Worm (Caenorhabditis elegans) whole organism, midembryonic: Measurements from ENCODE around the gene T10C6.7.

ENCODE experiments used
- T22C8.4 ChIP-seq: fragments of 200-800 bp; sonication (Bioruptor generic); IDR thresholded peaks from 2 replicates; pipeline ENCODE4 v1.3.6; 2022; ENCODE audit warnings: missing genetic modification characterization, missing compliant biosample characterization
- cog-1 ChIP-seq: sonication (generic microtip); optimal IDR thresholded peaks from 2 replicates; lab custom pipeline; 2016; ENCODE audit warnings: missing genetic modification characterization, missing compliant biosample characterization
- flt-1 ChIP-seq: fragments of 200-800 bp; sonication (Bioruptor generic); IDR thresholded peaks from 2 replicates; pipeline ENCODE4 v1.3.6; 2022; ENCODE audit warnings: missing genetic modification characterization, missing compliant biosample characterization
- klf-2 ChIP-seq: fragments of 200-800 bp; sonication (Bioruptor generic); conservative IDR thresholded peaks from 2 replicates; pipeline ENCODE4 v1.3.6; 2022; ENCODE audit warnings: missing genetic modification reagents, missing genetic modification characterization, missing compliant biosample characterization
- med-1 ChIP-seq: sonication (generic microtip); optimal IDR thresholded peaks from 2 replicates; lab custom pipeline; 2017; ENCODE audit warnings: missing genetic modification characterization, mild to moderate bottlenecking, missing compliant biosample characterization, antibody characterized with exemption, missing genetic modification reagents; ENCODE audit not compliant: insufficient read depth
- ref-1 ChIP-seq: fragments of 200-800 bp; sonication (Bioruptor generic); conservative IDR thresholded peaks from 2 replicates; pipeline ENCODE4 v1.3.6; 2022; ENCODE audit warnings: missing genetic modification reagents, missing genetic modification characterization, missing compliant biosample characterization
- tab-1 ChIP-seq: fragments of 200-800 bp; sonication (Bioruptor generic); IDR thresholded peaks from 2 replicates; pipeline ENCODE4 v1.3.6; 2022; ENCODE audit warnings: missing genetic modification characterization, missing compliant biosample characterization
- ztf-23 ChIP-seq: fragments of 200-800 bp; sonication (Bioruptor generic); IDR thresholded peaks from 2 replicates; pipeline ENCODE4 v1.3.6; 2022; ENCODE audit warnings: missing genetic modification reagents, missing genetic modification characterization, missing compliant biosample characterization
- ztf-29 ChIP-seq: fragments of 200-800 bp; sonication (Bioruptor generic); IDR thresholded peaks from 2 replicates; pipeline ENCODE4 v1.3.6; 2022; ENCODE audit warnings: missing genetic modification reagents, missing genetic modification characterization, missing compliant biosample characterization

DNA sequence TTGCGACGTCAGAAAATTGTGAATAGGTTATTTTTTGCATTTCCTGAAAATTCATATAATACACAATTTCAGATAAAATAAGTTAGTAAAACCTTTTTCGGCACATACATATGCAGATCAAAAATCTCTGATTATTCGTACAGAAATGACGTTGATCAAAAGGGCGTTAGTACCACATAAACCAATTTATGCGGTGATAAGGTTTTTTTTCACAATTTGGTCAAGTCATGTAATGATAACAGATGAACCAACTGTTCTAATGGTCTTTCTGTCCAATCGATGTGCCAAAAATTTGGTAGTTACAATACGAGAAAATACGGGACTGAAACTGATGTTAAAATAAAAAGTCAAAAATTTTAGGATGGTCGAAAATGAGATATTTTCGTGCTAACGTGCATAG lies 48.5 kb upstream of the T10C6.7 start:
- no peak for TF ChIP-seq ref-1 (GFP tag; lab: Robert Waterston, UW)
- no peak for TF ChIP-seq klf-2 (GFP tag; lab: Robert Waterston, UW)
- no peak for TF ChIP-seq med-1 (GFP tag; lab: Kevin White, UChicago)
- TF ChIP-seq ztf-23 = no peak
- no peak for TF ChIP-seq ztf-29 (GFP tag; lab: Robert Waterston, UW)
- TF ChIP-seq flt-1 = no peak
- TF ChIP-seq cog-1 (tag; lab: Kevin White, UChicago) = no peak
- TF ChIP-seq tab-1 (GFP tag; lab: Robert Waterston, UW) = no peak
- no peak for TF ChIP-seq T22C8.4 (GFP tag; lab: Robert Waterston, UW)
